Worm (Caenorhabditis elegans) whole organism, dauer: ENCODE results near the gene chtl-1.

Experiments used
- unc-62 ChIP-seq: sonication (generic microtip); optimal IDR thresholded peaks from 2 replicates; lab custom pipeline; 2017; ENCODE audit warnings: missing biosample characterization, missing genetic modification reagents, missing genetic modification characterization

chtl-1 gene

DNA sequence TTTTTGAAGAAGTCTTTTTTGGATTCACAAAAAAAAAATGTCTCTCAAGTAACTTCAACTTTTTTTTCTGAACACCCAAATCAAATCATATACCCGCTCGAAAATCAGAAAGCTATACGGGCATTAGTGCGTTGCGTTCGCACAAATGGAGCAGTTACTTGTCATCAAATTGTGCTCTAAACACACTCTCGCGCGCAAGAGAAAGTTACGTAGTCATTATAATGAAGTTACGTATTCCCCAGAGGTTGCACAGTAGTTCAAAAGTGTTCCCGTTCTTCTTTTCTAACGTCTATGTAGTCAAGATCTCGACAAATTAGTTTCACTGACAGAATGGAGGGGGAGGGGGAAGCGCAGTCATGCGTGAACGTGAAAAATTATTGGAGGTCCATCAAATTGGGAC lies 42.6 kb downstream of the chtl-1 start:
- no peak for TF ChIP-seq unc-62 (GFP tag; lab: Kevin White, UChicago)

DNA sequence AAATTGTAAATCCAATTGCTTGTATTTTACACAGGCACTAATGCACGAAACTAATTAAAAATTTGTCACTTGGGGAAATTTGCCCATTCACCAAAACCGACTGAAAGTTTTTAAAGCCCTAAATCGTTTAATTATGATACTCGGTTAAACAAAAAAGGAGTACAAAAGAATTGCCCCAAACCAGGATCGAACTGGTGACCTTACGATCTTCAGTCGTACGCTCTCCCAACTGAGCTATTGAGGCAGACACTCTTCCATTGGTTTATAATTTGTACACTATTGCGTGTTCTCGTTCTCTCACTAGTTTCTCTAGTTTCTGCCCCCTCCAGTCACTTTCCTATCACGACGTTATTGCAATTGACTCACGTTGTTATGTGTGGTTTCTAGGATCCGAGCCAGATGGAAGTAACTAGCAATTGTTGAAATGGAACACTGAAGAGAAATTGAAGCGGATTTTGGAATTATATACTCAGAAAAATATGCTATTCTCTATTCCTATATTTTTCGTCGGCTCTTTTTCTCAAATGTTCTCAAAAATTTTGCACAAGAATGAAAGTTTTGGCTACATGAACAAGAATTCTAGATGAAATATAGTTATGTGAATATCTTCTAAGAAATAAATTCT lies 44.8 kb downstream of the chtl-1 start:
- TF ChIP-seq unc-62 (GFP tag; lab: Kevin White, UChicago): no peak

DNA sequence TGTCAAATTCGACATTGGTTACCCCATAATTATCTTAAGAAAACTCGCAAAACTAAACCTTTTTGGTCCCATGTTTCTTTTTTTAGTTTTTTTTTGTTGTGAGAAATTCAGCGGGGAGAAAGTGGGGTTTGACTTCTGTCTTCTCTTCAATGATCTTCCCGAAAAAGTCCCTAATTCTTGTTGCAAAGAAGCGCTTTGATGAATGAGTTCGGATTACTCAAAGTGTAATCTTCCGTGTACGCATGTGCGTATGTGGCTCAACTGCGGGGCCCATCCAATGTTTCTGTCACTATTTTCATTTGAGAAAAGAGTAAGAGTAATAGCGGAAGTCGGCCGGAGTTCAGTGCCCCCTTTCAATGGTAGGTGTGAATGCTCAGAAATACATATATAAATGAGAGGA lies 52.9 kb downstream of the chtl-1 start:
- TF ChIP-seq unc-62 (GFP tag; lab: Kevin White, UChicago): no peak

DNA sequence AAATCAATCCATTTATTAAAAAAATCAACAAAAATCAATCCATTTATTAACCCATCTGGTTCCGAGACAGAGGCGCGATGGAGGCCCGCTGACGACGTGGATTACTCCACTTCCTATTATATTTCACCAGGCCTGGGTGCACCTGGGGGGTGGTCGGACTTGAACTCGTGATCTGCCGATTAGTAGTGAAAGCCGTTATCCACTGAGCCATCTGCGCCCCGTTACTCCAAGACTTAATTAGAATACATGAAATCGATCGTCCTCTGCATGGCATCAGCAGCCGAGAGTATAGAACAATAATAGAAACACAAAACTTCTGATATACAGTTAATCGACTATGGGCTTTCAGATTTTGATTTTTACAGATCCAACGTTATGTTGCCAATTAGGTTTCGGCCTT lies 54.5 kb downstream of the chtl-1 start:
- TF ChIP-seq unc-62 (GFP tag; lab: Kevin White, UChicago): no peak
